Fruit fly (Drosophila melanogaster): ENCODE measurements around the gene CG4045.

CG4045 gene

dm6 chrX:2041312-2041918 is 34.3 kb downstream of the CG4045 start, which contains the start of gene CG4313 (continued):
- TF ChIP-seq Fer3 (tag; optimal IDR thresholded peaks at IDR 0.05) (peak; percentile 72), CG11560 (tag; IDR thresholded peaks at IDR 0.05) (peak; percentile 64; the same call in 2 of the 3 replicates), Ravus (GFP tag; IDR thresholded peaks at IDR 0.05) (no peak), p53 (GFP tag; optimal IDR thresholded peaks at IDR 0.05) (peak; percentile 69), gro (GFP tag; optimal IDR thresholded peaks at IDR 0.05) (peak; percentile 60), sima (GFP tag; optimal IDR thresholded peaks at IDR 0.05) (no peak), CG10147 (GFP tag; optimal IDR thresholded peaks at IDR 0.05) (peak; percentile 70), Dad (GFP tag; optimal IDR thresholded peaks at IDR 0.05) (peak; percentile 35), CG33213 (GFP tag; optimal IDR thresholded peaks at IDR 0.05) (peak; percentile 24), Neu2 (GFP tag; optimal IDR thresholded peaks at IDR 0.05; ENCODE audit: borderline replicate concordance) (no peak), Taf1 (GFP tag; IDR thresholded peaks at IDR 0.05) (peak; percentile 53), cwo (GFP tag; optimal IDR thresholded peaks at IDR 0.05) (peak; percentile 46), CG4404 (GFP tag; IDR thresholded peaks at IDR 0.05) (peak; percentile 62), Meics (GFP tag; optimal IDR thresholded peaks at IDR 0.05) (peak; percentile 73), ERR (GFP tag; optimal IDR thresholded peaks at IDR 0.05) (peak; percentile 53), CG8359 (GFP tag; optimal IDR thresholded peaks at IDR 0.05; ENCODE audit: borderline replicate concordance) (no peak), fd96Cb (tag; optimal IDR thresholded peaks at IDR 0.05) (peak; percentile 62), CG30431 (GFP tag; optimal IDR thresholded peaks at IDR 0.05) (no peak), sc (optimal IDR thresholded peaks at IDR 0.05) (no peak), sc (GFP tag; optimal IDR thresholded peaks at IDR 0.05) (no peak), CG16813 (GFP tag; IDR thresholded peaks at IDR 0.05; ENCODE audit: partially characterized antibody) (peak; percentile 92), gfzf (GFP tag; optimal IDR thresholded peaks at IDR 0.05) (peak; percentile 22), Sox102F (GFP tag; optimal IDR thresholded peaks at IDR 0.05) (peak; percentile 63), tgo (GFP tag; IDR thresholded peaks at IDR 0.05) (peak; percentile 70), CG17912 (GFP tag; optimal IDR thresholded peaks at IDR 0.05) (no peak), luna (GFP tag; optimal IDR thresholded peaks at IDR 0.05) (peak; percentile 44), CG3847 (GFP tag; IDR thresholded peaks at IDR 0.05) (peak; percentile 84), Ssrp (tag; optimal IDR thresholded peaks at IDR 0.05) (peak; percentile 53), hb (GFP tag; IDR thresholded peaks at IDR 0.05; ENCODE audit: partially characterized antibody) (peak; percentile 85), Deaf1 (tag; optimal IDR thresholded peaks at IDR 0.05) (peak; percentile 36), CG11504 (tag; optimal IDR thresholded peaks at IDR 0.05) (peak; percentile 73), H15 (GFP tag; IDR thresholded peaks at IDR 0.05) (0 out of 3 replicates have a peak, but pooled peaks have one; percentile 54), CG3065 (GFP tag; optimal IDR thresholded peaks at IDR 0.05) (no peak), CG43689 (GFP tag; IDR thresholded peaks at IDR 0.05) (no peak), CG4328 (GFP tag; optimal IDR thresholded peaks at IDR 0.05) (peak; percentile 61), Drgx (GFP tag; IDR thresholded peaks at IDR 0.05) (peak; percentile 54; the same call in 1 of the 2 replicates), Hr39 (optimal IDR thresholded peaks at IDR 0.05) (no peak), CG34422 (GFP tag; IDR thresholded peaks at IDR 0.05) (peak; percentile 55; the same call in 2 of the 3 replicates), Adf1 (GFP tag; IDR thresholded peaks at IDR 0.05) (0 out of 2 replicates have a peak, but pooled peaks have one; percentile 17), gt (GFP tag; IDR thresholded peaks at IDR 0.05) (0 out of 2 replicates have a peak, but pooled peaks have one; percentile 54), CrebB (tag; optimal IDR thresholded peaks at IDR 0.05) (peak; percentile 18), mld (GFP tag; IDR thresholded peaks at IDR 0.05; ENCODE audit: partially characterized antibody) (peak; percentile 74; the same call in 2 of the 3 replicates), CG12744 (GFP tag; optimal IDR thresholded peaks at IDR 0.05) (peak; percentile 26), crc (GFP tag; optimal IDR thresholded peaks at IDR 0.05) (peak; percentile 46), h (optimal IDR thresholded peaks at IDR 0.05) (no peak), CG10209 (GFP tag; optimal IDR thresholded peaks at IDR 0.05) (peak; percentile 67), gem (tag; optimal IDR thresholded peaks at IDR 0.05) (peak; percentile 74), pfk (GFP tag; optimal IDR thresholded peaks at IDR 0.05) (no peak), CG14050 (GFP tag; IDR thresholded peaks at IDR 0.05) (no peak), mam (GFP tag; optimal IDR thresholded peaks at IDR 0.05) (peak; percentile 87), CG30403 (GFP tag; optimal IDR thresholded peaks at IDR 0.05) (peak; percentile 81)

Data from whole organism, embryonic.